Worm (Caenorhabditis elegans): ENCODE measurements around the gene exos-9.

exos-9 gene

DNA sequence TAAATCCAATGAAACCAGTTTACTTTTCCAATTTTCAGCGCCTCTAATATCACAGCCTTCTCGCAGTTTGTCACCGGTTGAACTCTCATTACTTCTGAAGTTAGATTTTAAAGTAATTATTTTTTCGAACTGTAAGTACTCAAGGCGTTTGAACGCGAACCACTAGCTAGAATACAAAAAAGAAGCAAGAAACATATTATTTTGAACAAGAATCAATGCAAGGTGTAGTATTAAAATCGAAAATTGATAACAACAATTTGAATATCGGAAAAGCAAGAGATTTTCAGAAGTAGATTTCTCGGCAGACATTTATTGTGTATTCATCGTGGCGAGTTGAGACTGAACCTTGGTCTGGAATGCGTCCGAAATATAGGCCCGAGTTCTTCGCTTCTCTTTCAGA lies at the start of gene exos-9:
Gene exos-9, minus strand, starts transcription at position 101 of the 400 bp plus-strand sequence.
- TF ChIP-seq efl-1 (optimal IDR thresholded peaks at IDR 0.05) (no peak), efl-1 (GFP tag; optimal IDR thresholded peaks at IDR 0.05 in 1 of 2) (no peak), ceh-88 (GFP tag; IDR thresholded peaks at IDR 0.05) (no peak), zag-1 (tag; optimal IDR thresholded peaks at IDR 0.05) (no peak), nhr-71 (tag; optimal IDR thresholded peaks at IDR 0.05) (no peak), nhr-237 (tag; optimal IDR thresholded peaks at IDR 0.05) (no peak), unc-86 (tag; optimal IDR thresholded peaks at IDR 0.05) (no peak), lin-13 (GFP tag; optimal IDR thresholded peaks at IDR 0.05) (no peak), nhr-11 (tag; optimal IDR thresholded peaks at IDR 0.05) (no peak), ets-5 (GFP tag; IDR thresholded peaks at IDR 0.05) (no peak), mab-9 (GFP tag; IDR thresholded peaks at IDR 0.05) (no peak), nhr-90 (tag; optimal IDR thresholded peaks at IDR 0.05; ENCODE audit: poor library complexity) (no peak), nhr-76 (tag; optimal IDR thresholded peaks at IDR 0.05) (no peak), unc-130 (tag; optimal IDR thresholded peaks at IDR 0.05) (no peak), lin-15B (tag; optimal IDR thresholded peaks at IDR 0.05) (no peak), grh-1 (GFP tag; IDR thresholded peaks at IDR 0.05) (no peak), tbx-2 (tag; optimal IDR thresholded peaks at IDR 0.05) (no peak), xbp-1 (tag; optimal IDR thresholded peaks at IDR 0.05) (no peak), mep-1 (tag; optimal IDR thresholded peaks at IDR 0.05) (no peak)

DNA sequence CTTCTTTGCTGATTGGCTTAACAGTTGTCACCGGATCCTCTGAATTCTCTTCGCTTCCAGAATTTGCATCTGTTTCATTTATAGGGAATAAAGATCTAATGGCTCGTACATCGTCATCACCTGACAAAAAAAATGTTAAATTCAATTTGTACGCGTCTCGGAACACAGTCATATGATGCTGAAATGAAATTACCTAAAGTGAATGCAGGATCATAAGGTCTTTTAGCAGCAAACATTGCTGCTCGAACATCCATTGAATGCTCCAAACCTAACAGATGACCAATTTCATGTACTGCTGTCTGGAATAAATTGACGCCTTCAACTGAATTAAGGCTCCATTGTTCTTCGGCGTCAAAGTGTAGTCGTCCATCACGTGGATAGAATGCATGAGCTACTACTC lies 48.5 kb upstream of the exos-9 start:
- TF ChIP-seq nhr-47 (tag; optimal IDR thresholded peaks at IDR 0.05), result peak; percentile 3
- no peak for TF ChIP-seq pax-3 (tag; optimal IDR thresholded peaks at IDR 0.05)
- no peak for TF ChIP-seq ama-1 (optimal IDR thresholded peaks at IDR 0.05)
- no peak for TF ChIP-seq ceh-90 (tag; optimal IDR thresholded peaks at IDR 0.05)
- no peak for TF ChIP-seq ceh-8 (GFP tag; optimal IDR thresholded peaks at IDR 0.05)
- TF ChIP-seq lin-39 (tag; optimal IDR thresholded peaks at IDR 0.05), result no peak
- no peak for TF ChIP-seq nhr-90 (tag; optimal IDR thresholded peaks at IDR 0.05; ENCODE audit: poor library complexity)

DNA sequence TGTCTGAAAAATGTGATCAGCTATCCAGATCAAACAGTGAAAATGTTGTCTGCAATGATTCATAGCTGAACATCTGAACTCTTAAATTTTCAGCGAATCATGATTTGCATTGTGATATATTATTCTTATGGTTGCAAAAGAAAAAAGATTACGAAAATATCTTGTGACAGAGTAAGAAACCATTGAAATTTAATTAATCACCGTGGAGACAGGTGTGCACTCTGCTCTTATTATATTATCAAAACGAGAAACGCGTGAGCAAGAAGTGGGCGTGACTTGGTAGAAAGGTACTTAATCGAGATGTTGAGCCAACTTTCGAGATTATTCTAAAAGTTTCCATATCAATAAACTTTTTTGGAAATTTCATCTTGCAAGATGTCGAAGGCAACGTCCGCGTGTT lies 45.1 kb upstream of the exos-9 start, which contains the start of gene osm-10:
Gene osm-10, plus strand, starts transcription at position 293 of the 400 bp plus-strand sequence.
- TF ChIP-seq nhr-71 (tag; optimal IDR thresholded peaks at IDR 0.05) (peak; percentile 49), ceh-8 (GFP tag; optimal IDR thresholded peaks at IDR 0.05) (peak; percentile 77), zip-4 (GFP tag; optimal IDR thresholded peaks at IDR 0.05) (no peak), nhr-47 (tag; optimal IDR thresholded peaks at IDR 0.05) (peak; percentile 34), nhr-85 (tag) (no peak), fkh-8 (tag; optimal IDR thresholded peaks at IDR 0.05) (peak; percentile 58)

DNA sequence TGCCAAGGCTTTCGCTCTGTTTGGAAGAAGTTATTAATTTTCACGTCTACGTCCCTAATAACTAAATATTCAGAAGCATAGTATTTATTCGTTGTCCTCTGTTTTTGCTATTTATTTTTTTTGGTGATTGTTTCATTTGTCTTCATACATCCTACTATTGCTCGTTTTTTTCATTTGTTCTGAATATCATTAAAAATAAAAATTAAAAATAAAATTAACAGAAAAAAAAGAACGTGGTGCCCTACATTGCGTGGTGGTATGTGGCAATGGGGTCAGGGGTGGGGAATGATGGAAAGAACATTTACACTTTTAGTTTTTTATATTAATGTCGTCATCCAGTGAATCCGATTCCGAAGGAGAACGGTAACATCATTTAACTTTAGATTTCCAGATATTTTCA lies 43.2 kb upstream of the exos-9 start, which contains the start of gene ztf-31:
Gene ztf-31, plus strand, starts transcription at position 301 of the 400 bp plus-strand sequence.
- TF ChIP-seq ztf-11 (tag; optimal IDR thresholded peaks at IDR 0.05), result no peak
- no peak for TF ChIP-seq ces-1 (GFP tag; optimal IDR thresholded peaks at IDR 0.05)
- TF ChIP-seq ets-5 (GFP tag; IDR thresholded peaks at IDR 0.05), result no peak

DNA sequence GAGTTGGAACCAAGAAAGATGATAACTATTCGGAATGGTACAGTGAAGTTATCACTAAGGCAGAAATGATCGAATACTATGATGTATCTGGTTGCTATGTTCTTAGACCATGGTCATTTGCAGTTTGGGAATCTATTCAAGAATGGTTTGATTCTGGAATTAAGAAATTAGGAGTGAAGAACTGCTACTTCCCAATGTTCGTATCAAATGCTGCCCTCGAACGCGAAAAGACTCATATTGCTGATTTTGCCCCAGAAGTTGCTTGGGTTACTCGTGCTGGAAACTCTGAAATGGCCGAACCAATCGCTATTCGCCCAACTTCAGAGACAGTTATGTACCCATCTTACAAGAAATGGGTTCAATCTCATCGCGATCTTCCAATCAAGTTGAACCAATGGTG lies 41.5 kb upstream of the exos-9 start:
- TF ChIP-seq vab-15 (tag; optimal IDR thresholded peaks at IDR 0.05) (no peak), nhr-237 (tag; optimal IDR thresholded peaks at IDR 0.05) (no peak), ceh-63 (GFP tag; optimal IDR thresholded peaks at IDR 0.05) (no peak), unc-98 (GFP tag; IDR thresholded peaks at IDR 0.05) (no peak), nhr-20 (tag; optimal IDR thresholded peaks at IDR 0.05) (no peak), rnt-1 (tag; optimal IDR thresholded peaks at IDR 0.05) (no peak), ztf-11 (tag; optimal IDR thresholded peaks at IDR 0.05) (no peak), nhr-90 (tag; optimal IDR thresholded peaks at IDR 0.05; ENCODE audit: poor library complexity) (no peak), nhr-47 (tag; optimal IDR thresholded peaks at IDR 0.05) (no peak), xbp-1 (tag; optimal IDR thresholded peaks at IDR 0.05) (no peak), nhr-19 (GFP tag; conservative IDR thresholded peaks at IDR 0.05) (no peak), mab-9 (GFP tag; IDR thresholded peaks at IDR 0.05) (no peak), nhr-85 (tag) (no peak), nhr-77 (tag; optimal IDR thresholded peaks at IDR 0.05) (no peak), sox-4 (tag; optimal IDR thresholded peaks at IDR 0.05) (no peak), egl-27 (tag; optimal IDR thresholded peaks at IDR 0.05) (no peak)
